Fruit fly (Drosophila melanogaster) whole organism, prepupa: ENCODE results near the gene rsh.

ENCODE experiments used
- Blimp-1 ChIP-seq: fragments of 200-800 bp; sonication (Bioruptor generic); optimal IDR thresholded peaks from 3 replicates; lab custom pipeline; 2017; ENCODE audit warnings: missing biosample characterization, missing genetic modification characterization, mild to moderate bottlenecking, moderate library complexity, missing genetic modification reagents
- CG10631 ChIP-seq: fragments of 200-800 bp; sonication (Bioruptor generic); optimal IDR thresholded peaks from 2 replicates; lab custom pipeline; 2016; ENCODE audit warnings: missing biosample characterization, missing genetic modification characterization
- CG10669 ChIP-seq: fragments of 200-800 bp; sonication (Bioruptor generic); optimal IDR thresholded peaks from 3 replicates; lab custom pipeline; 2018; ENCODE audit warnings: missing biosample characterization, mild to moderate bottlenecking, missing genetic modification characterization, moderate library complexity
- CG15336 ChIP-seq: fragments of 200-800 bp; sonication (Bioruptor generic); IDR thresholded peaks from 2 replicates; pipeline ENCODE4 v1.3.6; 2022; ENCODE audit warnings: missing biosample characterization, missing genetic modification characterization
- CG3032 ChIP-seq: fragments of 200-800 bp; optimal IDR thresholded peaks from 2 replicates; lab custom pipeline; 2019; ENCODE audit warnings: missing biosample characterization, mild to moderate bottlenecking, missing genetic modification characterization, moderate library complexity
- CG31627 ChIP-seq: fragments of 200-800 bp; sonication (Bioruptor generic); optimal IDR thresholded peaks from 3 replicates; lab custom pipeline; 2016; ENCODE audit warnings: missing biosample characterization, missing genetic modification characterization
- CG32006 ChIP-seq: fragments of 200-800 bp; sonication (Bioruptor generic); optimal IDR thresholded peaks from 3 replicates; lab custom pipeline; 2017; ENCODE audit warnings: missing biosample characterization, mild to moderate bottlenecking, missing genetic modification characterization
- CG34406 ChIP-seq: fragments of 200-800 bp; sonication (Bioruptor generic); optimal IDR thresholded peaks from 3 replicates; lab custom pipeline; 2016; ENCODE audit warnings: missing biosample characterization, missing genetic modification characterization
- CG3919 ChIP-seq: fragments of 200-800 bp; sonication (Bioruptor generic); optimal IDR thresholded peaks from 3 replicates; lab custom pipeline; 2016; ENCODE audit warnings: missing biosample characterization, missing genetic modification characterization
- CG4318 ChIP-seq: fragments of 200-800 bp; sonication (Bioruptor generic); optimal IDR thresholded peaks from 3 replicates; lab custom pipeline; 2017; ENCODE audit warnings: missing biosample characterization, mild to moderate bottlenecking, missing genetic modification characterization
- CG6163 ChIP-seq: fragments of 200-800 bp; sonication (Bioruptor generic); IDR thresholded peaks from 3 replicates; pipeline ENCODE4 v1.3.6; 2022; ENCODE audit warnings: missing biosample characterization, missing genetic modification characterization
- CG6808 ChIP-seq: fragments of 200-800 bp; sonication (Bioruptor generic); optimal IDR thresholded peaks from 3 replicates; lab custom pipeline; 2017; ENCODE audit warnings: missing biosample characterization, missing genetic modification characterization, mild to moderate bottlenecking, moderate library complexity, missing genetic modification reagents
- CG8119 ChIP-seq: fragments of 200-800 bp; sonication (Bioruptor generic); IDR thresholded peaks from 3 replicates; pipeline ENCODE4 v1.3.6; 2022; ENCODE audit warnings: missing biosample characterization, missing genetic modification characterization
- CG9139 ChIP-seq: fragments of 200-800 bp; sonication (Bioruptor generic); optimal IDR thresholded peaks from 3 replicates; lab custom pipeline; 2017; ENCODE audit warnings: missing biosample characterization, mild to moderate bottlenecking, missing genetic modification characterization
- Eip78C ChIP-seq: fragments of 200-800 bp; sonication (Bioruptor generic); peaks from one replicate; lab custom pipeline; 2016; ENCODE audit warnings: missing biosample characterization, missing genetic modification characterization
- Eip93F ChIP-seq: fragments of 200-800 bp; sonication (Bioruptor generic); optimal IDR thresholded peaks from 2 replicates; lab custom pipeline; 2016; ENCODE audit warnings: missing biosample characterization, mild to moderate bottlenecking, missing genetic modification characterization
- Ets21C ChIP-seq: fragments of 200-800 bp; sonication (Bioruptor generic); optimal IDR thresholded peaks from 3 replicates; lab custom pipeline; 2016; ENCODE audit warnings: missing biosample characterization, missing genetic modification characterization
- Ets96B ChIP-seq: fragments of 200-800 bp; optimal IDR thresholded peaks from 2 replicates; lab custom pipeline; 2019; ENCODE audit warnings: missing biosample characterization, mild to moderate bottlenecking, missing genetic modification characterization, moderate library complexity
- Gug ChIP-seq: fragments of 200-800 bp; sonication (Bioruptor generic); IDR thresholded peaks from 2 replicates; pipeline ENCODE4 v1.3.6; 2022; ENCODE audit warnings: missing biosample characterization, missing genetic modification characterization
- Hr38 ChIP-seq: sonication (Bioruptor generic); optimal IDR thresholded peaks from 2 replicates; lab custom pipeline; 2016; ENCODE audit warnings: missing biosample characterization, missing genetic modification characterization
- Hr39 ChIP-seq: fragments of 200-800 bp; sonication (Bioruptor generic); optimal IDR thresholded peaks from 2 replicates; lab custom pipeline; 2016; ENCODE audit warnings: missing biosample characterization, missing genetic modification characterization
- Hr4 ChIP-seq: fragments of 200-800 bp; sonication (Bioruptor generic); optimal IDR thresholded peaks from 3 replicates; lab custom pipeline; 2016; ENCODE audit warnings: missing biosample characterization, missing genetic modification characterization
- Lpt ChIP-seq: fragments of 200-800 bp; sonication (Bioruptor generic); optimal IDR thresholded peaks from 3 replicates; lab custom pipeline; 2016; ENCODE audit warnings: missing biosample characterization, missing genetic modification characterization
- Smox ChIP-seq: fragments of 200-800 bp; sonication (Bioruptor generic); optimal IDR thresholded peaks from 3 replicates; lab custom pipeline; 2016; ENCODE audit warnings: missing biosample characterization, missing genetic modification characterization
- Sox15 ChIP-seq: fragments of 200-800 bp; sonication (Bioruptor generic); optimal IDR thresholded peaks from 3 replicates; lab custom pipeline; 2016; ENCODE audit warnings: missing biosample characterization, missing genetic modification characterization
- acj6 ChIP-seq: fragments of 200-800 bp; sonication (Bioruptor generic); optimal IDR thresholded peaks from 3 replicates; lab custom pipeline; 2016; ENCODE audit warnings: missing biosample characterization, missing genetic modification characterization
- dac ChIP-seq: fragments of 200-800 bp; sonication (Bioruptor generic); optimal IDR thresholded peaks from 2 replicates; lab custom pipeline; 2017; ENCODE audit warnings: missing biosample characterization, mild to moderate bottlenecking, missing genetic modification characterization
- dsx ChIP-seq: fragments of 200-800 bp; optimal IDR thresholded peaks from 3 replicates; lab custom pipeline; 2019; ENCODE audit warnings: missing biosample characterization, mild to moderate bottlenecking, missing genetic modification characterization, moderate library complexity; ENCODE audit not compliant: poor library complexity, severe bottlenecking
- esn ChIP-seq: fragments of 200-800 bp; sonication (Bioruptor generic); optimal IDR thresholded peaks from 2 replicates; lab custom pipeline; 2016; ENCODE audit warnings: missing biosample characterization, mild to moderate bottlenecking, missing genetic modification characterization, moderate library complexity
- fd59A ChIP-seq: fragments of 200-800 bp; sonication (Bioruptor generic); optimal IDR thresholded peaks from 2 replicates; lab custom pipeline; 2017; ENCODE audit warnings: missing biosample characterization, mild to moderate bottlenecking, missing genetic modification characterization, missing genetic modification reagents
- fd85E ChIP-seq: fragments of 200-800 bp; sonication (Bioruptor generic); optimal IDR thresholded peaks from 3 replicates; lab custom pipeline; 2016; ENCODE audit warnings: missing biosample characterization, missing genetic modification characterization
- fkh ChIP-seq: fragments of 200-800 bp; sonication (Bioruptor generic); optimal IDR thresholded peaks from 3 replicates; lab custom pipeline; 2017; ENCODE audit warnings: missing biosample characterization, mild to moderate bottlenecking, missing genetic modification characterization, moderate library complexity
- lz ChIP-seq: fragments of 200-800 bp; sonication (Bioruptor generic); optimal IDR thresholded peaks from 3 replicates; lab custom pipeline; 2016; ENCODE audit warnings: missing biosample characterization, missing genetic modification characterization
- net ChIP-seq: fragments of 200-800 bp; sonication (Bioruptor generic); optimal IDR thresholded peaks from 3 replicates; lab custom pipeline; 2016; ENCODE audit warnings: missing biosample characterization, missing genetic modification characterization
- ss ChIP-seq, 2 experiments: fragments of 200-800 bp; sonication (Bioruptor generic); optimal IDR thresholded peaks; 2 replicates in 1 of 2; 3 replicates in 1 of 2; lab custom pipeline; 2017 to 2018; ENCODE audit warnings: mild to moderate bottlenecking in 2 of 2, missing biosample characterization in 2 of 2, missing genetic modification characterization in 2 of 2, moderate library complexity in 1 of 2
- topi ChIP-seq: fragments of 200-800 bp; sonication (Bioruptor generic); optimal IDR thresholded peaks from 3 replicates; lab custom pipeline; 2016; ENCODE audit warnings: missing biosample characterization, missing genetic modification characterization
- vri ChIP-seq: fragments of 200-800 bp; sonication (Bioruptor generic); optimal IDR thresholded peaks from 3 replicates; lab custom pipeline; 2016; ENCODE audit warnings: missing biosample characterization, mild to moderate bottlenecking, missing genetic modification characterization

rsh gene

dm6 chrX:12970411-12970810, 18.0 kb upstream of the rsh start, which contains the start of gene CG15721:
Gene CG15721, plus strand, starts transcription at chrX:12970711.
- TF ChIP-seq lz: no peak
- no peak for TF ChIP-seq net (GFP tag; lab: Kevin White, UChicago)
- TF ChIP-seq Sox15 (GFP tag; lab: Kevin White, UChicago): no peak
- no peak for TF ChIP-seq ss (GFP tag; optimal IDR thresholded peaks at IDR 0.05; lab: Kevin White, UChicago)
- no peak for TF ChIP-seq Hr4
- no peak for TF ChIP-seq CG6808 (GFP tag; lab: Kevin White, UChicago)
- TF ChIP-seq dac (GFP tag; lab: Kevin White, UChicago): no peak
- no peak for TF ChIP-seq Blimp-1 (GFP tag; lab: Kevin White, UChicago)
- TF ChIP-seq Ets21C (GFP tag; lab: Kevin White, UChicago): no peak
- no peak for TF ChIP-seq CG34406
- no peak for TF ChIP-seq acj6
- TF ChIP-seq CG4318 (GFP tag; lab: Kevin White, UChicago): no peak
- TF ChIP-seq CG3919 (GFP tag; lab: Kevin White, UChicago): no peak
- no peak for TF ChIP-seq Hr39 (GFP tag; lab: Kevin White, UChicago)
- TF ChIP-seq fd85E (GFP tag; lab: Kevin White, UChicago): no peak
- TF ChIP-seq Smox (GFP tag; lab: Kevin White, UChicago): no peak

- TF ChIP-seq CG9139 (GFP tag; lab: Kevin White, UChicago) (no peak), Eip93F (GFP tag; lab: Kevin White, UChicago) (no peak), topi (GFP tag; lab: Kevin White, UChicago) (no peak), Hr38 (GFP tag; lab: Kevin White, UChicago) (no peak), CG31627 (GFP tag; lab: Kevin White, UChicago) (no peak), Gug (GFP tag; lab: Robert Waterston, UW) (no peak), Smox (GFP tag; lab: Kevin White, UChicago) (no peak), Eip78C (GFP tag; lab: Kevin White, UChicago) (no peak), esn (no peak), CG10631 (GFP tag; lab: Kevin White, UChicago) (no peak), Ets96B (no peak), fd59A (GFP tag; lab: Kevin White, UChicago) (no peak)
Observed at dm6 chrX:12976131-12976530, 12.3 kb upstream of the rsh start, which contains the start of gene CG12716. Gene CG12716, minus strand, starts transcription at chrX:12976231.

- TF ChIP-seq Smox (GFP tag; lab: Kevin White, UChicago) (no peak), CG6808 (GFP tag; lab: Kevin White, UChicago) (no peak), CG10669 (GFP tag; lab: Kevin White, UChicago) (no peak), CG8119 (GFP tag; lab: Robert Waterston, UW) (no peak), Gug (GFP tag; lab: Robert Waterston, UW) (no peak), net (GFP tag; lab: Kevin White, UChicago) (no peak), Hr4 (no peak), vri (GFP tag; lab: Kevin White, UChicago) (no peak), Ets96B (no peak), CG34406 (no peak), Lpt (GFP tag; lab: Kevin White, UChicago) (no peak), CG32006 (no peak)
- TF ChIP-seq, all 60 proteins: peak for 0
Observed at dm6 chrX:12984224-12984623, 4.2 kb upstream of the rsh start, which contains the start of gene CG32643. Gene CG32643, plus strand, starts transcription at chrX:12984524.

- TF ChIP-seq dsx (GFP tag; lab: Kevin White, UChicago) (no peak), ss (GFP tag; optimal IDR thresholded peaks at IDR 0.05; lab: Kevin White, UChicago) (peak in 1 of 2 experiments; percentile 14)
Observed at dm6 chrX:12986948-12987450, 1.4 kb upstream of the rsh start.

dm6 chrX:13004779-13005178, 16.4 kb downstream of the rsh start, which contains the start of gene CG15719:
Gene CG15719, minus strand, starts transcription at chrX:13004879.
- TF ChIP-seq CG3919 (GFP tag; lab: Kevin White, UChicago): no peak
- TF ChIP-seq Lpt (GFP tag; lab: Kevin White, UChicago): no peak
- TF ChIP-seq dac (GFP tag; lab: Kevin White, UChicago): no peak
- no peak for TF ChIP-seq CG15336
- no peak for TF ChIP-seq Sox15 (GFP tag; lab: Kevin White, UChicago)
- no peak for TF ChIP-seq Ets96B
- no peak for TF ChIP-seq CG3032 (tag; lab: Kevin White, UChicago)
- no peak for TF ChIP-seq Hr38 (GFP tag; lab: Kevin White, UChicago)
- TF ChIP-seq fd85E (GFP tag; lab: Kevin White, UChicago): no peak
- TF ChIP-seq fkh: no peak
- TF ChIP-seq CG10631 (GFP tag; lab: Kevin White, UChicago): no peak
- TF ChIP-seq CG34406: no peak
- TF ChIP-seq Gug (GFP tag; lab: Robert Waterston, UW): no peak
- TF ChIP-seq Ets21C (GFP tag; lab: Kevin White, UChicago): no peak
- no peak for TF ChIP-seq CG6163
- TF ChIP-seq CG6808 (GFP tag; lab: Kevin White, UChicago): no peak
